Fruit fly (Drosophila melanogaster) whole organism: ENCODE results near the gene Pfas.

Experiments
- CG8478 ChIP-seq: fragments of >200 bp; optimal IDR thresholded peaks from 2 replicates; lab custom pipeline; 2018; ENCODE audit warnings: inconsistent platforms
- Dll ChIP-seq: fragments of >200 bp; optimal IDR thresholded peaks from 2 replicates; lab custom pipeline; 2017
- EcR ChIP-seq, 2 experiments: fragments of >200 bp; optimal IDR thresholded peaks; 2 replicates each; lab custom pipeline; 2017; ENCODE audit warnings: missing biosample characterization in 2 of 2, missing genetic modification characterization in 2 of 2, missing genetic modification reagents in 2 of 2
- pan ChIP-seq: fragments of >200 bp; optimal IDR thresholded peaks from 2 replicates; lab custom pipeline; 2017
- psq ChIP-seq: fragments of >200 bp; optimal IDR thresholded peaks from 2 replicates; lab custom pipeline; 2017
- usp ChIP-seq: fragments of >200 bp; optimal IDR thresholded peaks from 2 replicates; lab custom pipeline; 2017; ENCODE audit warnings: missing biosample characterization, missing genetic modification characterization, mixed read lengths

The Pfas gene

DNA sequence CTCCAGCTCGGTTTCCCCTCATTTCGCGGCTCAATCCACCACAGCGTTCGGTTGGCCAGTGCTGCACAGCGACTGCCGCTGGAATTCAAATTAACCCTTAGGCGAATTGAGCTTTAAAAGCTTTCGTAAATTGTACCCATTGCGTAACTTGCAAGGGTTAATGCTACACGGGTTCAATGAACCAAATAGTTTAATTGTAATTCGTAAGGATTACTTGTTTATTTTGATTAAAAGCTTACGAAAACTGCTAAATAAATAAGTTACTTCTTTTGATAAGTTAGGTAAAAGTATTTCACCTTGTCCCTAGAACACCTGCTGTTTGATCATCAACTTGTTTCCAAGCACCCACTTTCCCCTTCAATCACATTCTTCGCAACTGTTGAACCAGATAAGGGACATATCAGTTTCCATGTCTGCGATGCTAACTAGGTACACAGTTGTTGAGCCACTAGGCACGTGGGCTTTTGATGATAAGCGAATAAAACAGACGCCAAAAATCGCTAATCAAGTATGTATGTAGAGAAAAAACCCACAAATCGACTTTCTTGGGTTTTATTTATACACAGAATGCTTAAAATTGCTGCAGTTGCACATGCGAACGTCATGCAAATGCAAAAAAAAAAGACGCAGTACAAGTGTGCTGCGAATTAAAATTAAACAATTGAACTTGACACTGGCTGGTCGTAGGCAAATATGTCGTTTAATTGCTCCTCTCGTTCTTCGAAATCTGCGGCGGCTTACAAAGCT is at the start of gene Pfas:
TSS of gene Pfas (minus strand) at position 79 of the 747 bp plus-strand sequence.
- TF ChIP-seq psq (lab: Kevin White, UChicago) (no peak), CG8478 (lab: Kevin White, UChicago) (no peak), pan (lab: Kevin White, UChicago) (no peak), Dll (lab: Kevin White, UChicago) (no peak), EcR (GFP tag; optimal IDR thresholded peaks at IDR 0.05; lab: Kevin White, UChicago) (no peak), usp (GFP tag; lab: Kevin White, UChicago) (no peak)

DNA sequence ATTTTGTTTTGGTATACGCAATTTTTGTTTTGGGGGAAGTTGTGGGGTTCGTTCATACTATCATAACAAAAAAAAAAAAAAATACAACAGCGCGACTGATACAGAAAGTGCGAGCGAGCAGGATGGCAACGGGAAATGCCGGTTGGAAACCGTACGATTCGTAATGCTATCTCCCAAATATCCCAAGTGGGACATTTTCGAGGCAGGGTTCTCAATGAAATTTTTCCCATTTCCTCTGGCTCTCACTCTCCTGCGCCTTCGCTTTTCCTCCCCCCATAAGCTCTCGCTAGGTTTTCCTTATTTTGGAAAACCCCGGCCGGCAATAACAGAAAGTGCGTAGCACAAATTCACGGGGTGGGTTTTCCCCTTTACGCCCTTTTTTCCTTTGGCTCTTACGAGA is 46.5 kb upstream of the Pfas start:
- TF ChIP-seq psq (lab: Kevin White, UChicago) = no peak

dm6 chr2L:6090786-6091716 is 45.2 kb upstream of the Pfas start, which contains the start of gene CG45075:
CG45075 (plus strand) TSS chr2L:6091412.
- no peak for TF ChIP-seq Dll (lab: Kevin White, UChicago)
- TF ChIP-seq pan (lab: Kevin White, UChicago) = no peak
- no peak for TF ChIP-seq psq (lab: Kevin White, UChicago)
- no peak for TF ChIP-seq EcR (GFP tag; optimal IDR thresholded peaks at IDR 0.05; lab: Kevin White, UChicago)
- TF ChIP-seq CG8478 (lab: Kevin White, UChicago) = no peak
- no peak for TF ChIP-seq usp (GFP tag; lab: Kevin White, UChicago)

DNA sequence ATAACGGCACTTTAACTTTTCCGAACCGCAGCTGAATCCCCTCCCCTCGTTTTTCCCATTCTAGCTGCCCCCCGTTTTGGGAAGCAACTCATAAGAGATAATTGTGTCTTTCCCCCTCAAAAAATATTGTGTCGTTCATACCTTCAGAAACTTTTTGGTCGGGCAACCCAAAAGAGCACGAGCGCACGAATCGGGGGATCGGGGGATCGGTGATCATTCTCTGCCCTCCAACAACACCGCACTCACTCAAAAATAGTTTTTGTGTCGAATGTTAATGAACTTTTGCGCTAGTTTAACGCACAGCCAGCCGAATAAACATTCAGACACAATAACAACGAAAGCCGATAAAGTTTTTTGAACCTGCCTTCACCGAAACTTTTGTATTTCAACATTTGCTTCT is 44.5 kb upstream of the Pfas start:
- TF ChIP-seq psq (lab: Kevin White, UChicago) (no peak), CG8478 (lab: Kevin White, UChicago) (no peak), EcR (GFP tag; optimal IDR thresholded peaks at IDR 0.05; lab: Kevin White, UChicago) (no peak), usp (GFP tag; lab: Kevin White, UChicago) (no peak), Dll (lab: Kevin White, UChicago) (no peak), pan (lab: Kevin White, UChicago) (no peak)

- TF ChIP-seq pan (lab: Kevin White, UChicago) (no peak), psq (lab: Kevin White, UChicago) (no peak), CG8478 (lab: Kevin White, UChicago) (no peak), EcR (GFP tag; optimal IDR thresholded peaks at IDR 0.05; lab: Kevin White, UChicago) (no peak), usp (GFP tag; lab: Kevin White, UChicago) (no peak), Dll (lab: Kevin White, UChicago) (no peak)
Measured at dm6 chr2L:6089604-6090198, 43.9 kb upstream of the Pfas start.

DNA sequence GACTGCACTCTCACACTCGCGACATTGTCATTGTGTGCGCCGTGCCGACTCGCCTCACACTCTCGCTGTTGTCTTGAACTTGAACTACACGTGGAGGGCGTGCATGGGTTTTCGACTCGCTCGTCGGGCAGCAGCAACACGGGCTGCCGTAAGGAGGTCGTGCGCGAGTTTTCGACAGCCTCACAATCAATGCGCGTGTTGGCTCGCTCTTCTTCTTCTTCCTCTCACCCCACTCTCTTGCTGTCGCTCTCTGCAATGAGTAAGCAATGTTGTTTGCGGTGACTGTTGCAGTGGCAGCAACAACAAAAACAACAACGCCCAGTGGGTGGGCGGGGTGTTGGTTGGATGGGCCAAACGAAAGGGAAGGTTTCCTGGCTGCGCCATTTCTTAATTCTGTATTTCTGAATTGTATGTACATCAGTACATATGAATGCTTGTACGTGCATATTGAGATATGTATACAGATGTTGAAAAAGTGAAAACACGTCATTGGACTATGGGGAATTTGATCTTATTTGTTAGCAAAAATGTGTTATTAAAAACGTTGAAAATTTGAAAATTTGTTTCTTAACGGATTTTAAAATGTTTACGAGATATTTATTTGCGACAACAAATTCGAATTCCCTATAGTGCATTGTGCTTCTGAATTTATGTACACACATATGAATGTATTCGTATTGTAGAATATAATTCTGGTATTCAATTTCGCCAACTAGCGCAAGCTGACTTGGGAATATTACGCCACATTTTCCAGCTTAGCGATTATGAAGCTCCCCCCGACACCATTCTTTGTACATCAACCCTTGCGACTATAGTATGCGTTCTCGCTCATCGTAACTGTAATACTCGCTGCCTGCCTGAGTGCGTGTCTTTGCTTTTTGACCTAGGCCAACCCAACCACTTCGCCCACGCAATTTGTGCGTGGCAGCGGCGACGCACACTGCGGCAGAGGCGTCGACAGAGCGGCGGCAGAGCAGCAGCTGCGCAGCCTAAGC is 42.8 kb upstream of the Pfas start:
- TF ChIP-seq Dll (lab: Kevin White, UChicago) (peak; percentile 90), EcR (GFP tag; optimal IDR thresholded peaks at IDR 0.05; lab: Kevin White, UChicago) (peak; percentile 92 to 97), pan (lab: Kevin White, UChicago) (no peak)

DNA sequence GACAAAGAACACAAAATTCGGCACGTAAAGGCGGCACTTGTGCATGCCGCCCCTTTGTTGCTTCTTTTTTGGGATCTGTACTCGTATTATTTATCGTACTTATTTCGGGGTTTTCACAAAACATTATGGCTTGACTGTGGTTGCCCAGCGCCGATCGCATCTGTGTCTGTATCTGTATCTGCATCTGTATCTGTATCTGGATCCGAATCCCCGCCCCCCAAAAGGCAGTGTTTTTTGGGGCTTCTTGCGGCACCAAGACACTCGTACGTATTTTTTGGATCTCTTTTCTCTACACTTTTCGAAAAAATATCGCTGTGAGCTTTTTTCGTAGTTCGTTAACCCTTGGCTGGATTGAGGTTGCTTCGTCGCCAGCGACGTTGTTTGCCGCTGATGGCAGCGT is 41.8 kb upstream of the Pfas start:
- peak in 1 of 2 experiments; percentile 55 for TF ChIP-seq EcR (GFP tag; optimal IDR thresholded peaks at IDR 0.05; lab: Kevin White, UChicago)
- no peak for TF ChIP-seq usp (GFP tag; lab: Kevin White, UChicago)

DNA sequence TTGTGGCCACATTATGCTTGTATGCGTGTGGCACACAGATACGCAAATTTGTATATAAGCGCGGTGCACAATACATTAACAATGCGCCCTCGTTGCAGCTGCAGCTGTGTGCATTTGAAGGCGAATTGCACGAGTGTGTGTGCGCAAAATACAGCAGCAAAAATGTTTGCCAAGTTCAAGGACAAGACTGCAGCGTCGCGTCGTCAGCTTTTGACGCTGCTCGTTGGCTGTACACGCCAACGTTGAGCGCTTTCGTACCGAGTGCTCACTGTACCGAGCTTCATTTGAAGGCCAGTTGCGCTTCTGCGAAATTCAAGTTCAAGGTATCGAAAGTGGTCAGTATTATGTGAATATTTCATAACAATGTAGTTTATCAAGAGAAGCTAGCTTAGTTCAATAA is 40.9 kb upstream of the Pfas start:
- TF ChIP-seq psq (lab: Kevin White, UChicago) (no peak), Dll (lab: Kevin White, UChicago) (no peak), EcR (GFP tag; optimal IDR thresholded peaks at IDR 0.05; lab: Kevin White, UChicago) (no peak), pan (lab: Kevin White, UChicago) (no peak), usp (GFP tag; lab: Kevin White, UChicago) (no peak), CG8478 (lab: Kevin White, UChicago) (no peak)

dm6 chr2L:6085733-6086317 is 40.0 kb upstream of the Pfas start:
- TF ChIP-seq pan (lab: Kevin White, UChicago) = no peak
- TF ChIP-seq usp (GFP tag; lab: Kevin White, UChicago) = no peak
- no peak for TF ChIP-seq Dll (lab: Kevin White, UChicago)
- no peak for TF ChIP-seq psq (lab: Kevin White, UChicago)

DNA sequence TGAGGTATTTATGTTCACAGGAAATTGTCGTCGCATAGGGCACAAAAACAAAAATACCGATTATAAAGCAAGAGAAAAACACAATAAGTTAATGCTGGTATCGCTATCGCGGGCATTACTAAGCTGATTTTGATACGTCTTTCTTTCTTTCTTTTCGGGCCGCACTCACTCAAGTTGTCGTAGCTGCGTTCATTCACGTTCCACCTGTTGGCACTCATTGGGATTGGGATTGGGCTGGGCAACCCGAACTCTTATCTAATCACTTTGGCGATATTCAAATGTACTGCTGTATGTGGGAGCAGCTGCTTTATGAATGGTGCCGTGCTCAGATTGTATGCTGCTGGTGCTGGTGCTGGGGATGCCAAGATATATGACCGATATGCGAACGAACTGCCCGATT is 38.8 kb upstream of the Pfas start:
- no peak for TF ChIP-seq Dll (lab: Kevin White, UChicago)
